Fruit fly (Drosophila melanogaster) whole organism, prepupa: ENCODE measurements around the gene sina.

Experiments
- Blimp-1 ChIP-seq: fragments of 200-800 bp; sonication (Bioruptor generic); optimal IDR thresholded peaks from 3 replicates; lab custom pipeline; 2017; ENCODE audit warnings: missing biosample characterization, missing genetic modification characterization, mild to moderate bottlenecking, moderate library complexity, missing genetic modification reagents
- CG10631 ChIP-seq: fragments of 200-800 bp; sonication (Bioruptor generic); optimal IDR thresholded peaks from 2 replicates; lab custom pipeline; 2016; ENCODE audit warnings: missing biosample characterization, missing genetic modification characterization
- CG10669 ChIP-seq: fragments of 200-800 bp; sonication (Bioruptor generic); optimal IDR thresholded peaks from 3 replicates; lab custom pipeline; 2018; ENCODE audit warnings: missing biosample characterization, mild to moderate bottlenecking, missing genetic modification characterization, moderate library complexity
- CG11294 ChIP-seq: fragments of 200-800 bp; sonication (Bioruptor generic); IDR thresholded peaks from 2 replicates; pipeline ENCODE4 v1.3.6; 2022; ENCODE audit warnings: missing biosample characterization, missing genetic modification characterization
- CG11762 ChIP-seq: fragments of 200-800 bp; sonication (Bioruptor generic); optimal IDR thresholded peaks from 3 replicates; lab custom pipeline; 2016; ENCODE audit warnings: missing biosample characterization, missing genetic modification characterization; ENCODE audit not compliant: insufficient read depth
- CG11902 ChIP-seq: fragments of 200-800 bp; sonication (Bioruptor generic); optimal IDR thresholded peaks from 3 replicates; lab custom pipeline; 2016; ENCODE audit warnings: missing biosample characterization, missing genetic modification characterization
- CG15336 ChIP-seq: fragments of 200-800 bp; sonication (Bioruptor generic); IDR thresholded peaks from 2 replicates; pipeline ENCODE4 v1.3.6; 2022; ENCODE audit warnings: missing biosample characterization, missing genetic modification characterization
- CG16779 ChIP-seq: fragments of 200-800 bp; sonication (Bioruptor generic); optimal IDR thresholded peaks from 3 replicates; lab custom pipeline; 2017; ENCODE audit warnings: missing biosample characterization, mild to moderate bottlenecking, missing genetic modification characterization
- CG3032 ChIP-seq: fragments of 200-800 bp; optimal IDR thresholded peaks from 2 replicates; lab custom pipeline; 2019; ENCODE audit warnings: missing biosample characterization, mild to moderate bottlenecking, missing genetic modification characterization, moderate library complexity
- CG31627 ChIP-seq: fragments of 200-800 bp; sonication (Bioruptor generic); optimal IDR thresholded peaks from 3 replicates; lab custom pipeline; 2016; ENCODE audit warnings: missing biosample characterization, missing genetic modification characterization
- CG32006 ChIP-seq: fragments of 200-800 bp; sonication (Bioruptor generic); optimal IDR thresholded peaks from 3 replicates; lab custom pipeline; 2017; ENCODE audit warnings: missing biosample characterization, mild to moderate bottlenecking, missing genetic modification characterization
- CG6163 ChIP-seq: fragments of 200-800 bp; sonication (Bioruptor generic); IDR thresholded peaks from 3 replicates; pipeline ENCODE4 v1.3.6; 2022; ENCODE audit warnings: missing biosample characterization, missing genetic modification characterization
- CG6792 ChIP-seq: fragments of 200-800 bp; sonication (Bioruptor generic); optimal IDR thresholded peaks from 3 replicates; lab custom pipeline; 2016; ENCODE audit warnings: missing biosample characterization, missing genetic modification characterization
- CG6808 ChIP-seq: fragments of 200-800 bp; sonication (Bioruptor generic); optimal IDR thresholded peaks from 3 replicates; lab custom pipeline; 2017; ENCODE audit warnings: missing biosample characterization, missing genetic modification characterization, mild to moderate bottlenecking, moderate library complexity, missing genetic modification reagents
- CG7368 ChIP-seq: fragments of 200-800 bp; sonication (Bioruptor generic); optimal IDR thresholded peaks from 3 replicates; lab custom pipeline; 2016; ENCODE audit warnings: missing biosample characterization, missing genetic modification characterization
- CG8632 ChIP-seq: fragments of 200-800 bp; sonication (Bioruptor generic); optimal IDR thresholded peaks from 3 replicates; lab custom pipeline; 2016; ENCODE audit warnings: missing biosample characterization, missing genetic modification characterization
- Eip75B ChIP-seq: fragments of 200-800 bp; sonication (Bioruptor generic); optimal IDR thresholded peaks from 3 replicates; lab custom pipeline; 2016; ENCODE audit warnings: missing biosample characterization, missing genetic modification characterization
- Eip78C ChIP-seq: fragments of 200-800 bp; sonication (Bioruptor generic); peaks from one replicate; lab custom pipeline; 2016; ENCODE audit warnings: missing biosample characterization, missing genetic modification characterization
- Eip93F ChIP-seq: fragments of 200-800 bp; sonication (Bioruptor generic); optimal IDR thresholded peaks from 2 replicates; lab custom pipeline; 2016; ENCODE audit warnings: missing biosample characterization, mild to moderate bottlenecking, missing genetic modification characterization
- Ets21C ChIP-seq: fragments of 200-800 bp; sonication (Bioruptor generic); optimal IDR thresholded peaks from 3 replicates; lab custom pipeline; 2016; ENCODE audit warnings: missing biosample characterization, missing genetic modification characterization
- Gug ChIP-seq: fragments of 200-800 bp; sonication (Bioruptor generic); IDR thresholded peaks from 2 replicates; pipeline ENCODE4 v1.3.6; 2022; ENCODE audit warnings: missing biosample characterization, missing genetic modification characterization
- Hr4 ChIP-seq: fragments of 200-800 bp; sonication (Bioruptor generic); optimal IDR thresholded peaks from 3 replicates; lab custom pipeline; 2016; ENCODE audit warnings: missing biosample characterization, missing genetic modification characterization
- Met ChIP-seq: fragments of 200-800 bp; sonication (Bioruptor generic); optimal IDR thresholded peaks from 3 replicates; lab custom pipeline; 2016; ENCODE audit warnings: missing biosample characterization, missing genetic modification characterization
- Sox102F ChIP-seq: fragments of 200-800 bp; sonication (Bioruptor generic); optimal IDR thresholded peaks from 2 replicates; lab custom pipeline; 2016; ENCODE audit warnings: missing biosample characterization, mild to moderate bottlenecking, missing genetic modification characterization
- Sox14 ChIP-seq: fragments of 200-800 bp; sonication (Bioruptor generic); optimal IDR thresholded peaks from 3 replicates; lab custom pipeline; 2016; ENCODE audit warnings: missing biosample characterization, missing genetic modification characterization
- achi ChIP-seq: fragments of 200-800 bp; sonication (Bioruptor generic); optimal IDR thresholded peaks from 3 replicates; lab custom pipeline; 2016; ENCODE audit warnings: missing biosample characterization, missing genetic modification characterization
- acj6 ChIP-seq: fragments of 200-800 bp; sonication (Bioruptor generic); optimal IDR thresholded peaks from 3 replicates; lab custom pipeline; 2016; ENCODE audit warnings: missing biosample characterization, missing genetic modification characterization
- dsx ChIP-seq: fragments of 200-800 bp; optimal IDR thresholded peaks from 3 replicates; lab custom pipeline; 2019; ENCODE audit warnings: missing biosample characterization, mild to moderate bottlenecking, missing genetic modification characterization, moderate library complexity; ENCODE audit not compliant: poor library complexity, severe bottlenecking
- esn ChIP-seq: fragments of 200-800 bp; sonication (Bioruptor generic); optimal IDR thresholded peaks from 2 replicates; lab custom pipeline; 2016; ENCODE audit warnings: missing biosample characterization, mild to moderate bottlenecking, missing genetic modification characterization, moderate library complexity
- fd85E ChIP-seq: fragments of 200-800 bp; sonication (Bioruptor generic); optimal IDR thresholded peaks from 3 replicates; lab custom pipeline; 2016; ENCODE audit warnings: missing biosample characterization, missing genetic modification characterization
- fkh ChIP-seq: fragments of 200-800 bp; sonication (Bioruptor generic); optimal IDR thresholded peaks from 3 replicates; lab custom pipeline; 2017; ENCODE audit warnings: missing biosample characterization, mild to moderate bottlenecking, missing genetic modification characterization, moderate library complexity
- lz ChIP-seq: fragments of 200-800 bp; sonication (Bioruptor generic); optimal IDR thresholded peaks from 3 replicates; lab custom pipeline; 2016; ENCODE audit warnings: missing biosample characterization, missing genetic modification characterization
- net ChIP-seq: fragments of 200-800 bp; sonication (Bioruptor generic); optimal IDR thresholded peaks from 3 replicates; lab custom pipeline; 2016; ENCODE audit warnings: missing biosample characterization, missing genetic modification characterization
- pdm3 ChIP-seq: fragments of 200-800 bp; sonication (Bioruptor generic); optimal IDR thresholded peaks from 3 replicates; lab custom pipeline; 2016; ENCODE audit warnings: missing biosample characterization, missing genetic modification characterization
- spab ChIP-seq: fragments of 200-800 bp; sonication (Bioruptor generic); optimal IDR thresholded peaks from 2 replicates; lab custom pipeline; 2017; ENCODE audit warnings: missing biosample characterization, mild to moderate bottlenecking, missing genetic modification characterization, missing genetic modification reagents
- ss ChIP-seq, 2 experiments: fragments of 200-800 bp; sonication (Bioruptor generic); optimal IDR thresholded peaks; 2 replicates in 1 of 2; 3 replicates in 1 of 2; lab custom pipeline; 2017 to 2018; ENCODE audit warnings: mild to moderate bottlenecking in 2 of 2, missing biosample characterization in 2 of 2, missing genetic modification characterization in 2 of 2, moderate library complexity in 1 of 2
- svp ChIP-seq: fragments of 200-800 bp; sonication (Bioruptor generic); peaks from one replicate; lab custom pipeline; 2016; ENCODE audit warnings: missing biosample characterization, missing genetic modification characterization
- topi ChIP-seq: fragments of 200-800 bp; sonication (Bioruptor generic); optimal IDR thresholded peaks from 3 replicates; lab custom pipeline; 2016; ENCODE audit warnings: missing biosample characterization, missing genetic modification characterization
- vri ChIP-seq: fragments of 200-800 bp; sonication (Bioruptor generic); optimal IDR thresholded peaks from 3 replicates; lab custom pipeline; 2016; ENCODE audit warnings: missing biosample characterization, mild to moderate bottlenecking, missing genetic modification characterization

sina gene

DNA sequence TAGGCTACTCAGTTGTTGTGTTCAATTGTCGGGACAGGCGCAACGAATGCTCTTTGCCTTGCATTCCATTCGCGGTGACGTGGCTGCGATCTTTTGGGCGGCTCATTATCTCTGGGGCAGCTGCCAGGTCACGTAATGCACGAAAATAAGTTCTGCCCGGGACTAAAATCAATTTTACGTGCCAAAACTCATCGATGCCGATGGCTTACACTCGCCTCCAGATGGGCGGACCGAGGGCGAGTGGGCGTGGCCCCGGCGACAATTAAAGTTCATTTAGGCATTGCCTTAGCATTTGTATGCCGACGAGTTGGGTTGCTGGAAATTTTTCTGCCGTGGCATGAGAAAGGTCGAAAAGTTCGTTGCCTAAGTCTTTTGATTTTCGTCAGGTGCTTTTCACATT is 16.8 kb upstream of the sina start:
- no peak for TF ChIP-seq CG8632 (GFP tag; lab: Kevin White, UChicago)

DNA sequence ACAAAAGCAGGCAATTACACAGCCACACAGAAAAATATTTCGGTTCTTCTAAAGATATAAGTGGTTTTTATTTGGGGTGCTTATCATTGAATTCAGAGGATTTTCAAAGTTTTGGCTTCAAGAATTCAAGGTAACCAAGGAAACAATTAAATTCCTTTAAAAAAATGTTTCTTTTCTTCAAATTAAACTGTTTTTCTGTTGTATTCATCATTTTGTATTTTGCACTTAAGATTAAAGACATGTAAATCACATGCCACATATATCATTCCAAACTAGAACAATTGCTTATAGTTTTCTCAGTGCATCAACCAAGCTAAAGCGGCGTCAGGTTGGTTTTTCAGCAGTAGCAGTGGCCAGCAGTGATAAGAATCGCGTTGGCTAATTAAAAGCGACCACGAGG is 13.0 kb upstream of the sina start:
- TF ChIP-seq pdm3 (GFP tag; lab: Kevin White, UChicago): peak; percentile 7
- TF ChIP-seq Hr4 (GFP tag; lab: Kevin White, UChicago): no peak
- no peak for TF ChIP-seq CG15336 (GFP tag; lab: Robert Waterston, UW)
- TF ChIP-seq CG10669 (GFP tag; lab: Kevin White, UChicago): no peak
- TF ChIP-seq vri (GFP tag; lab: Kevin White, UChicago): no peak
- TF ChIP-seq esn (GFP tag; lab: Kevin White, UChicago): no peak
- no peak for TF ChIP-seq CG11762 (GFP tag; lab: Kevin White, UChicago)
- peak; percentile 16 for TF ChIP-seq spab (GFP tag; lab: Kevin White, UChicago)
- TF ChIP-seq CG3032 (tag; lab: Kevin White, UChicago): peak; percentile 5
- TF ChIP-seq Eip93F (GFP tag; lab: Kevin White, UChicago): no peak
- TF ChIP-seq Eip78C (GFP tag; lab: Kevin White, UChicago): peak; percentile 66
- no peak for TF ChIP-seq topi (GFP tag; lab: Kevin White, UChicago)
- peak in 1 of 2 experiments; percentile 22 for TF ChIP-seq ss (GFP tag; optimal IDR thresholded peaks at IDR 0.05; lab: Kevin White, UChicago)
- TF ChIP-seq CG8632 (GFP tag; lab: Kevin White, UChicago): peak; percentile 3
- TF ChIP-seq CG6808: peak; percentile 5
- no peak for TF ChIP-seq fd85E (GFP tag; lab: Kevin White, UChicago)
- no peak for TF ChIP-seq Met (GFP tag; lab: Kevin White, UChicago)
- no peak for TF ChIP-seq CG11294 (GFP tag; lab: Robert Waterston, UW)
- TF ChIP-seq, all 60 proteins: peak for 7

DNA sequence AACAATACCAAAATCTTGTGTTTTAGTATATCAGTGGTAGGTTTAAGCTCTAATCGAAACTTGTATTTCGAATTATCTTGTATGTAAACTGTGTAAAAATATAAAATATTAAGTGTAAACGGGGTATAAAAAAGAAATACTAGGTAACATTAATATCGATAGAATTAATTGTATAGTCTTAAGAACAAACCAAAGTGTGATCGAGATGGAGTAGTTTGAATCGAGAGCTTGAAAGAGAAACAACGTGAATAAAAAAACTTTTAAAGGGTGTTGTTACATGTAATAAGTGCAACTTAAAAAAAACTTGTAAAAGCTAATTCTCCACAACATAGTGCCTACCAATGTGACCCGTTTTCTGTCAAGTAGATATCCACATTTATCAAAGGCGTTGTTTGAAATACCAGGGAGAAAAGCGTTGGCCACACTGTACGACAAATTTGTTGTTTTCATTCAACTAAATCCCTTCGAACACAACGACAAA is 11.4 kb upstream of the sina start, which contains the start of gene TSG101:
TSG101 (plus strand) TSS at position 208 of the 481 bp plus-strand sequence.
- TF ChIP-seq esn (GFP tag; lab: Kevin White, UChicago): no peak
- peak; percentile 50 for TF ChIP-seq Sox14 (GFP tag; lab: Kevin White, UChicago)
- TF ChIP-seq lz (GFP tag; lab: Kevin White, UChicago): peak; percentile 11
- TF ChIP-seq Blimp-1 (GFP tag; lab: Kevin White, UChicago): no peak
- TF ChIP-seq Eip78C (GFP tag; lab: Kevin White, UChicago): peak; percentile 62
- TF ChIP-seq CG6808: peak; percentile 99
- peak; percentile 54 for TF ChIP-seq dsx (GFP tag; lab: Kevin White, UChicago)
- no peak for TF ChIP-seq Eip75B
- TF ChIP-seq CG3032 (tag; lab: Kevin White, UChicago): peak; percentile 19
- TF ChIP-seq Met (GFP tag; lab: Kevin White, UChicago): no peak
- TF ChIP-seq CG15336 (GFP tag; lab: Robert Waterston, UW): no peak

- TF ChIP-seq CG8632 (GFP tag; lab: Kevin White, UChicago) (no peak), acj6 (GFP tag; lab: Kevin White, UChicago) (no peak), svp (no peak)
Observed at dm6 chr3L:16842952-16843351, 10.6 kb upstream of the sina start.

DNA sequence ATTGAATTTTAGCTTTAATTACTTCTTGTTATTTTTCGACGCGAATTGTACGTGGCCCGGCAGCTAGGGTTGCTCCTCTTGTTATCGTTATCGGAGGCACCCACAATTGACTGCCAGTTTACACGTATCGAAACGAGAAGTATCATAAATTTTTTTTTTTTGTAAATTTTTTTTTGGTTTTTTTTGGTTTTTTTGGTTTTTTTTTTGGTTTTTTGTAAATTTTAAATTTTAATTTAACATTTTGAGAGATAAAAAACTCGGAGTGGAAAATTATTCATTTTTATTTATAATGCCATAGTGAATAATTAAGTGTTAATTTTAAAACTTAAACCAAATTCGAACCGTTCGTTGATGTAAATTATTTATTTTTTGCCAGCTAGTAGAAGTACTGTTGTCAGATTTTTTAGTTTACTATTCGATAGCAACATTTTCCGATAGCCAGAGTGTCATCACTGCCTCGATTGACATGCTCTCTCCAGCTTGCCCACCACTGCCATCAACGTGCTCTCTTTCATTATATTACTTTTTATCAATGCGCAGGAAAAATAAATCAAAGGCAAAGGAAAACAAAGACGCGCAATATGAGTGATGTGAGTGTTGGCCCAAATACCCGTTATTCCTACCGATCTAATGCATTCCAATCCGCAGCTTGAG is 8.5 kb upstream of the sina start, which contains the start of the genes kud and Zcchc7:
kud (minus strand) TSS at position 72 of the 654 bp plus-strand sequence.
Zcchc7 (plus strand) TSS at position 467 of the 654 bp plus-strand sequence.
- TF ChIP-seq CG31627 (GFP tag; lab: Kevin White, UChicago): peak; percentile 70
- TF ChIP-seq achi (GFP tag; lab: Kevin White, UChicago): no peak
- TF ChIP-seq CG7368 (GFP tag; lab: Kevin White, UChicago): no peak
- no peak for TF ChIP-seq CG6163 (GFP tag; lab: Robert Waterston, UW)
- no peak for TF ChIP-seq net
- peak; percentile 32 for TF ChIP-seq spab (GFP tag; lab: Kevin White, UChicago)
- TF ChIP-seq ss (GFP tag; optimal IDR thresholded peaks at IDR 0.05; lab: Kevin White, UChicago): no peak
- TF ChIP-seq Sox14 (GFP tag; lab: Kevin White, UChicago): peak; percentile 73
- TF ChIP-seq Eip93F (GFP tag; lab: Kevin White, UChicago): no peak
- no peak for TF ChIP-seq pdm3 (GFP tag; lab: Kevin White, UChicago)
- no peak for TF ChIP-seq CG16779 (tag; lab: Kevin White, UChicago)
- no peak for TF ChIP-seq fkh (GFP tag; lab: Kevin White, UChicago)
- no peak for TF ChIP-seq Ets21C (GFP tag; lab: Kevin White, UChicago)
- no peak for TF ChIP-seq CG32006
- TF ChIP-seq Met (GFP tag; lab: Kevin White, UChicago): no peak
- TF ChIP-seq CG6792 (GFP tag; lab: Kevin White, UChicago): peak; percentile 68
- peak; percentile 78 for TF ChIP-seq lz (GFP tag; lab: Kevin White, UChicago)
- no peak for TF ChIP-seq CG11902 (GFP tag; lab: Kevin White, UChicago)
- TF ChIP-seq Hr4 (GFP tag; lab: Kevin White, UChicago): no peak
- TF ChIP-seq acj6 (GFP tag; lab: Kevin White, UChicago): peak; percentile 73
- peak; percentile 37; the same call in 1 of the 2 replicates for TF ChIP-seq Gug (GFP tag; lab: Robert Waterston, UW)
- no peak for TF ChIP-seq Sox102F
- no peak for TF ChIP-seq Eip75B
- TF ChIP-seq CG10631: no peak
